Fruit fly (Drosophila melanogaster): ENCODE results near the gene Nup205.

The Nup205 gene

DNA sequence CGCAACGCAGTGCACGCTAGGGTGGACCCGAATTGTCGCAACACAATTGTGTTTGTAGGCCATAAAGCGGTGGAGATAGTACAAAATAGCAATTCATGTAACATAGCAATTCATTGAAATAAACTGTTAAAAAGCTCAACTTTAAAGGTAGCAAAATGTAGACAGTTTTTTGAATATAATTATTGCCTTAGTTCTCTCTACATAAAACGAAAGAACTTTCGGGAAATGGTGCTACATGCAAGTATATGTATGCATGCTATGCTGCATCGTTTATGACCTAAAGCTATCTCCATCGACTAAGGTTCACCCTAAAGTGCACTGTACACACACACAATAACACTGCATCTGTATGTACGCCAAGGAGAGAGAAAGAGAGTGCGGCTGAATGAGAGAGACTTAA is 23.0 kb downstream of the Nup205 start (continued):
- TF ChIP-seq Sox102F (GFP tag; optimal IDR thresholded peaks at IDR 0.05), result peak; percentile 88
- TF ChIP-seq spab (GFP tag; optimal IDR thresholded peaks at IDR 0.05), result peak; percentile 94
- TF ChIP-seq CG6854 (GFP tag; optimal IDR thresholded peaks at IDR 0.05), result peak; percentile 65
- peak; percentile 88 for TF ChIP-seq Met (GFP tag; optimal IDR thresholded peaks at IDR 0.05)
- peak; percentile 66 for TF ChIP-seq vri (GFP tag; optimal IDR thresholded peaks at IDR 0.05)
- TF ChIP-seq CG6163 (GFP tag; IDR thresholded peaks at IDR 0.05), result peak; percentile 87
- peak; percentile 93 for TF ChIP-seq achi (GFP tag; optimal IDR thresholded peaks at IDR 0.05)
- peak; percentile 95 for TF ChIP-seq pdm3 (GFP tag; optimal IDR thresholded peaks at IDR 0.05)
- TF ChIP-seq CG8319 (GFP tag; optimal IDR thresholded peaks at IDR 0.05), result peak; percentile 82
- TF ChIP-seq topi (GFP tag; optimal IDR thresholded peaks at IDR 0.05), result peak; percentile 88
- peak; percentile 78 for TF ChIP-seq Gug (GFP tag; IDR thresholded peaks at IDR 0.05)
- TF ChIP-seq CG15336 (GFP tag; IDR thresholded peaks at IDR 0.05), result peak; percentile 96
- TF ChIP-seq CG3032 (tag; optimal IDR thresholded peaks at IDR 0.05), result peak; percentile 92
- peak; percentile 86 for TF ChIP-seq cyc (GFP tag; optimal IDR thresholded peaks at IDR 0.05)
- peak; percentile 88 for TF ChIP-seq CG7368 (GFP tag; optimal IDR thresholded peaks at IDR 0.05)
- peak; percentile 86 for TF ChIP-seq CG31627 (GFP tag; optimal IDR thresholded peaks at IDR 0.05)
- peak; percentile 89 for TF ChIP-seq CG9139 (GFP tag; optimal IDR thresholded peaks at IDR 0.05)
- peak; percentile 84 for TF ChIP-seq Sox15 (GFP tag; optimal IDR thresholded peaks at IDR 0.05)
- TF ChIP-seq salr (GFP tag; optimal IDR thresholded peaks at IDR 0.05), result peak; percentile 76 to 95
- peak; percentile 56 for TF ChIP-seq Eip93F (GFP tag; optimal IDR thresholded peaks at IDR 0.05)
- peak; percentile 91 for TF ChIP-seq acj6 (GFP tag; optimal IDR thresholded peaks at IDR 0.05)
- TF ChIP-seq ss (GFP tag; optimal IDR thresholded peaks at IDR 0.05), result peak; percentile 93 to 95
- peak; percentile 96 for TF ChIP-seq CG32006 (GFP tag; optimal IDR thresholded peaks at IDR 0.05)
- TF ChIP-seq Hr4 (GFP tag; optimal IDR thresholded peaks at IDR 0.05), result peak; percentile 94
- TF ChIP-seq CG6276 (GFP tag; optimal IDR thresholded peaks at IDR 0.05), result peak; percentile 96
- TF ChIP-seq Hr38 (GFP tag; optimal IDR thresholded peaks at IDR 0.05), result peak; percentile 18
- peak; percentile 93 for TF ChIP-seq CG16779 (tag; optimal IDR thresholded peaks at IDR 0.05)
- TF ChIP-seq CG6792 (GFP tag; optimal IDR thresholded peaks at IDR 0.05), result peak; percentile 92
- TF ChIP-seq CG34406 (GFP tag; optimal IDR thresholded peaks at IDR 0.05), result peak; percentile 92
- TF ChIP-seq fd85E (GFP tag; optimal IDR thresholded peaks at IDR 0.05), result peak; percentile 65
- TF ChIP-seq Smox (GFP tag; optimal IDR thresholded peaks at IDR 0.05), result peak; percentile 84
- peak; percentile 94 for TF ChIP-seq net (GFP tag; optimal IDR thresholded peaks at IDR 0.05)
- TF ChIP-seq Blimp-1 (GFP tag; optimal IDR thresholded peaks at IDR 0.05), result peak; percentile 57
- TF ChIP-seq Lpt (GFP tag; optimal IDR thresholded peaks at IDR 0.05), result peak; percentile 92
- peak; percentile 92 for TF ChIP-seq CG8632 (GFP tag; optimal IDR thresholded peaks at IDR 0.05)
- peak; percentile 91 for TF ChIP-seq CG1621 (tag; optimal IDR thresholded peaks at IDR 0.05)

DNA sequence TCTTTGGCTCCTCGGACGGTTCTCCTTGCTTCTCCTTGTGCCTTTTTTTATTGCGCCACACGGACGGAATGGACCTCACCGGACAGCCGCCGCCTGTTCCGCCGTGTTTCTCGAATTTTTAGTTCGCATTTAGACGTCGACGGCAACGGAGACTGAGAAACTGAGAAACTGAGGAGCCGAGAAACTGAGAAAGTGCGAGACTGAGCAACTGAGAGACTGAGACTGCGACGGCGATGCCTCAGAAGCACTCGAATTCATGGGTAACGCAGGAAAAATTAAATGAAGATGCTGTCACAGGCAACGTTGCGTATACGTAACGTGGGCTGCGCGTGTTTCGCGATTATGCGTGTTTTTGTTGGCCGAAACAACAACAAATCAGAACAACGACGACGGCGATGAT is 23.6 kb downstream of the Nup205 start:
- no peak for TF ChIP-seq Hr39 (GFP tag; optimal IDR thresholded peaks at IDR 0.05)
- no peak for TF ChIP-seq Ets96B (tag; optimal IDR thresholded peaks at IDR 0.05)
- TF ChIP-seq CG7368 (GFP tag; optimal IDR thresholded peaks at IDR 0.05), result no peak
- TF ChIP-seq dac (GFP tag; optimal IDR thresholded peaks at IDR 0.05), result no peak
- TF ChIP-seq svp (GFP tag), result peak; percentile 19
- TF ChIP-seq spab (GFP tag; optimal IDR thresholded peaks at IDR 0.05), result no peak
- no peak for TF ChIP-seq Gug (GFP tag; IDR thresholded peaks at IDR 0.05)
- TF ChIP-seq CG8119 (GFP tag; IDR thresholded peaks at IDR 0.05), result no peak
- no peak for TF ChIP-seq pdm3 (GFP tag; optimal IDR thresholded peaks at IDR 0.05)

Data from whole organism, prepupa.